Fruit fly (Drosophila melanogaster) whole organism, embryonic: ENCODE measurements around the gene CG43850.

Source experiments
- ATbp ChIP-seq: fragments of 200-800 bp; sonication (Bioruptor generic); optimal IDR thresholded peaks from 2 replicates; lab custom pipeline; 2017; ENCODE audit warnings: missing biosample characterization, mild to moderate bottlenecking, missing genetic modification characterization, missing genetic modification reagents
- Atf3 ChIP-seq: fragments of 200-800 bp; sonication (Bioruptor generic); optimal IDR thresholded peaks from 3 replicates; lab custom pipeline; 2016; ENCODE audit warnings: missing biosample characterization, missing genetic modification characterization
- CG10979 ChIP-seq: fragments of 200-800 bp; sonication (Bioruptor generic); optimal IDR thresholded peaks from 2 replicates; lab custom pipeline; 2018; ENCODE audit warnings: missing biosample characterization, mild to moderate bottlenecking, missing genetic modification characterization, moderate library complexity
- CG11456 ChIP-seq: fragments of 200-800 bp; sonication (Bioruptor generic); IDR thresholded peaks from 3 replicates; pipeline ENCODE4 v1.3.6; 2022; ENCODE audit warnings: missing biosample characterization, missing genetic modification characterization
- CG12744 ChIP-seq: fragments of 200-800 bp; sonication (Bioruptor generic); optimal IDR thresholded peaks from 2 replicates; lab custom pipeline; 2016; ENCODE audit warnings: missing biosample characterization, missing genetic modification characterization
- CG15073 ChIP-seq: fragments of 200-800 bp; sonication (Bioruptor generic); optimal IDR thresholded peaks from 2 replicates; lab custom pipeline; 2016; ENCODE audit warnings: missing biosample characterization, missing genetic modification characterization
- CG15479 ChIP-seq: fragments of 200-800 bp; sonication (Bioruptor generic); optimal IDR thresholded peaks from 3 replicates; lab custom pipeline; 2019; ENCODE audit warnings: missing biosample characterization, mild to moderate bottlenecking, missing genetic modification characterization, moderate library complexity
- CG15514 ChIP-seq: fragments of 200-800 bp; sonication (Bioruptor generic); optimal IDR thresholded peaks from 3 replicates; lab custom pipeline; 2017; ENCODE audit warnings: missing biosample characterization, missing genetic modification characterization, mild to moderate bottlenecking, moderate library complexity, missing genetic modification reagents
- CG16779 ChIP-seq: fragments of 200-800 bp; sonication (Bioruptor generic); IDR thresholded peaks from 2 replicates; pipeline ENCODE4 v1.3.6; 2022; ENCODE audit warnings: missing biosample characterization, missing genetic modification characterization
- CG16813 ChIP-seq: fragments of 200-800 bp; sonication (Bioruptor generic); IDR thresholded peaks from 3 replicates; pipeline ENCODE4 v1.3.6; 2022; ENCODE audit warnings: missing biosample characterization, missing genetic modification characterization; ENCODE audit not compliant: partially characterized antibody
- CG18764 ChIP-seq: fragments of 200-800 bp; sonication (Bioruptor generic); optimal IDR thresholded peaks from 3 replicates; lab custom pipeline; 2016; ENCODE audit warnings: missing biosample characterization, missing genetic modification characterization
- CG2202 ChIP-seq: fragments of 200-800 bp; sonication (Bioruptor generic); optimal IDR thresholded peaks from 2 replicates; lab custom pipeline; 2018; ENCODE audit warnings: missing biosample characterization, mild to moderate bottlenecking, missing genetic modification characterization
- CG2678 ChIP-seq: fragments of 200-800 bp; sonication (Bioruptor generic); optimal IDR thresholded peaks from 3 replicates; lab custom pipeline; 2019; ENCODE audit warnings: missing biosample characterization, mild to moderate bottlenecking, missing genetic modification characterization, moderate library complexity
- CG30020 ChIP-seq: fragments of 200-800 bp; optimal IDR thresholded peaks from 2 replicates; lab custom pipeline; 2019; ENCODE audit warnings: missing biosample characterization, mild to moderate bottlenecking, missing genetic modification characterization, moderate library complexity
- CG31365 ChIP-seq: fragments of 200-800 bp; sonication (Bioruptor generic); optimal IDR thresholded peaks from 2 replicates; lab custom pipeline; 2018; ENCODE audit warnings: missing biosample characterization, mild to moderate bottlenecking, missing genetic modification characterization
- CG33213 ChIP-seq: fragments of 200-800 bp; sonication (Bioruptor generic); optimal IDR thresholded peaks from 3 replicates; lab custom pipeline; 2016; ENCODE audit warnings: missing biosample characterization, missing genetic modification characterization
- CG4404 ChIP-seq: fragments of 200-800 bp; sonication (Bioruptor generic); IDR thresholded peaks from 2 replicates; pipeline ENCODE4 v1.3.6; 2022; ENCODE audit warnings: missing biosample characterization, missing genetic modification characterization
- CG4854 ChIP-seq: fragments of 200-800 bp; sonication (Bioruptor generic); optimal IDR thresholded peaks from 2 replicates; lab custom pipeline; 2016; ENCODE audit warnings: missing biosample characterization, missing genetic modification characterization, inconsistent platforms
- CG5180 ChIP-seq: fragments of 200-800 bp; sonication (Bioruptor generic); optimal IDR thresholded peaks from 3 replicates; lab custom pipeline; 2017; ENCODE audit warnings: missing biosample characterization, missing genetic modification characterization, mild to moderate bottlenecking, moderate library complexity, missing genetic modification reagents
- CG8765 ChIP-seq: fragments of 200-800 bp; sonication (Bioruptor generic); IDR thresholded peaks from 2 replicates; pipeline ENCODE4 v1.3.6; 2022; ENCODE audit warnings: missing biosample characterization, missing genetic modification characterization
- CrebB ChIP-seq: fragments of 200-800 bp; sonication (Bioruptor generic); optimal IDR thresholded peaks from 3 replicates; lab custom pipeline; 2018; ENCODE audit warnings: missing biosample characterization, mild to moderate bottlenecking, missing genetic modification characterization
- Dfd ChIP-seq, 2 experiments: fragments of >200 bp; optimal IDR thresholded peaks; 2 replicates each; lab custom pipeline; 2017; ENCODE audit warnings: missing biosample characterization in 2 of 2, missing genetic modification characterization in 2 of 2
- HLH54F ChIP-seq: fragments of 200-800 bp; sonication (Bioruptor generic); optimal IDR thresholded peaks from 3 replicates; lab custom pipeline; 2016; ENCODE audit warnings: missing biosample characterization, missing genetic modification characterization
- Hmx ChIP-seq: fragments of 200-800 bp; sonication (Bioruptor generic); optimal IDR thresholded peaks from 2 replicates; lab custom pipeline; 2016; ENCODE audit warnings: missing biosample characterization, missing genetic modification characterization
- Hr78 ChIP-seq, 2 experiments: fragments of 200-800 bp in 1 of 2; fragments of >200 bp in 1 of 2; sonication (Bioruptor generic) in 1 of 2; optimal IDR thresholded peaks; 2 replicates each; lab custom pipeline; 2017 to 2019; ENCODE audit warnings: missing biosample characterization in 2 of 2, missing genetic modification characterization in 2 of 2, mild to moderate bottlenecking in 1 of 2, moderate library complexity in 1 of 2
- Kr ChIP-seq: fragments of 200-800 bp; sonication (Bioruptor generic); optimal IDR thresholded peaks from 2 replicates; lab custom pipeline; 2017; ENCODE audit warnings: missing biosample characterization, mild to moderate bottlenecking, missing genetic modification characterization
- NC2α ChIP-seq: fragments of 200-800 bp; sonication (Bioruptor generic); optimal IDR thresholded peaks from 2 replicates; lab custom pipeline; 2016; ENCODE audit warnings: missing biosample characterization, missing genetic modification characterization
- NfI ChIP-seq: fragments of 200-800 bp; sonication (Bioruptor generic); optimal IDR thresholded peaks from 3 replicates; lab custom pipeline; 2018; ENCODE audit warnings: missing biosample characterization, mild to moderate bottlenecking, missing genetic modification characterization, moderate library complexity
- Opbp ChIP-seq: fragments of 200-800 bp; sonication (Bioruptor generic); IDR thresholded peaks from 3 replicates; pipeline ENCODE4 v1.3.6; 2022; ENCODE audit warnings: missing biosample characterization, missing genetic modification characterization; ENCODE audit not compliant: partially characterized antibody
- Pdp1 ChIP-seq, 2 experiments: fragments of 200-800 bp; sonication (Bioruptor generic); optimal IDR thresholded peaks; 3 replicates each; lab custom pipeline; 2016; ENCODE audit warnings: missing biosample characterization in 2 of 2, missing genetic modification characterization in 2 of 2, mild to moderate bottlenecking in 1 of 2, moderate library complexity in 1 of 2
- Poxn ChIP-seq: fragments of 200-800 bp; sonication (Bioruptor generic); IDR thresholded peaks from 2 replicates; pipeline ENCODE4 v1.3.6; 2022; ENCODE audit warnings: missing biosample characterization, missing genetic modification characterization
- Trl ChIP-seq, 3 experiments: fragments of >200 bp in 2 of 3; fragments of 200-800 bp in 1 of 3; sonication (Bioruptor generic) in 1 of 3; optimal IDR thresholded peaks; 2 replicates in 1 of 3; 3 replicates in 2 of 3; lab custom pipeline; 2016 to 2017; ENCODE audit warnings: missing biosample characterization in 1 of 3, missing genetic modification characterization in 1 of 3
- Xrp1 ChIP-seq: fragments of 200-800 bp; sonication (Bioruptor generic); IDR thresholded peaks from 2 replicates; pipeline ENCODE4 v1.3.6; 2022; ENCODE audit warnings: missing biosample characterization, missing genetic modification characterization
- YL-1 ChIP-seq: fragments of 200-800 bp; sonication (Bioruptor generic); optimal IDR thresholded peaks from 3 replicates; lab custom pipeline; 2017; ENCODE audit warnings: missing biosample characterization, mild to moderate bottlenecking, missing genetic modification characterization
- emc ChIP-seq: fragments of 200-800 bp; sonication (Bioruptor generic); optimal IDR thresholded peaks from 2 replicates; lab custom pipeline; 2016; ENCODE audit warnings: missing biosample characterization, missing genetic modification characterization
- fd96Cb ChIP-seq: fragments of 200-800 bp; sonication (Bioruptor generic); optimal IDR thresholded peaks from 2 replicates; lab custom pipeline; 2018; ENCODE audit warnings: missing biosample characterization, mild to moderate bottlenecking, missing genetic modification characterization, moderate library complexity
- fru ChIP-seq: fragments of >200 bp; optimal IDR thresholded peaks from 2 replicates; lab custom pipeline; 2017
- gsb-n ChIP-seq: fragments of 200-800 bp; sonication (Bioruptor generic); optimal IDR thresholded peaks from 3 replicates; lab custom pipeline; 2018; ENCODE audit warnings: missing biosample characterization, mild to moderate bottlenecking, missing genetic modification characterization
- lov ChIP-seq, 2 experiments: fragments of 200-800 bp in 1 of 2; fragments of >200 bp in 1 of 2; sonication (Bioruptor generic) in 1 of 2; IDR thresholded peaks in 1 of 2; optimal IDR thresholded peaks in 1 of 2; 2 replicates in 1 of 2; 3 replicates in 1 of 2; pipeline versions ENCODE4 v1.3.6 to Lab custom; 2017 to 2022; ENCODE audit warnings: missing biosample characterization in 1 of 2, missing genetic modification characterization in 1 of 2
- mirr ChIP-seq: fragments of 200-800 bp; sonication (Bioruptor generic); optimal IDR thresholded peaks from 3 replicates; lab custom pipeline; 2018; ENCODE audit warnings: missing biosample characterization, mild to moderate bottlenecking, missing genetic modification characterization
- p53 ChIP-seq: fragments of 200-800 bp; sonication (Bioruptor generic); optimal IDR thresholded peaks from 2 replicates; lab custom pipeline; 2016; ENCODE audit warnings: missing biosample characterization, missing genetic modification characterization
- ro ChIP-seq: fragments of 200-800 bp; sonication (Bioruptor generic); IDR thresholded peaks from 2 replicates; pipeline ENCODE4 v1.3.6; 2022; ENCODE audit warnings: missing biosample characterization, missing genetic modification characterization
- sob ChIP-seq: fragments of 200-800 bp; sonication (Bioruptor generic); IDR thresholded peaks from 2 replicates; pipeline ENCODE4 v1.3.6; 2022; ENCODE audit warnings: missing biosample characterization, missing genetic modification characterization
- sug ChIP-seq: fragments of 200-800 bp; optimal IDR thresholded peaks from 2 replicates; lab custom pipeline; 2019; ENCODE audit warnings: missing biosample characterization, mild to moderate bottlenecking, missing genetic modification characterization, moderate library complexity
- tgo ChIP-seq: fragments of 200-800 bp; sonication (Bioruptor generic); IDR thresholded peaks from 3 replicates; pipeline ENCODE4 v1.3.6; 2022; ENCODE audit warnings: missing biosample characterization, missing genetic modification characterization
- vvl ChIP-seq: fragments of 200-800 bp; sonication (Bioruptor generic); IDR thresholded peaks from 2 replicates; pipeline ENCODE4 v1.3.6; 2022; ENCODE audit warnings: missing biosample characterization, missing genetic modification characterization
- zf30C ChIP-seq: fragments of 200-800 bp; sonication (Bioruptor generic); optimal IDR thresholded peaks from 3 replicates; lab custom pipeline; 2018; ENCODE audit warnings: missing biosample characterization, mild to moderate bottlenecking, missing genetic modification characterization

Gene CG43850

DNA sequence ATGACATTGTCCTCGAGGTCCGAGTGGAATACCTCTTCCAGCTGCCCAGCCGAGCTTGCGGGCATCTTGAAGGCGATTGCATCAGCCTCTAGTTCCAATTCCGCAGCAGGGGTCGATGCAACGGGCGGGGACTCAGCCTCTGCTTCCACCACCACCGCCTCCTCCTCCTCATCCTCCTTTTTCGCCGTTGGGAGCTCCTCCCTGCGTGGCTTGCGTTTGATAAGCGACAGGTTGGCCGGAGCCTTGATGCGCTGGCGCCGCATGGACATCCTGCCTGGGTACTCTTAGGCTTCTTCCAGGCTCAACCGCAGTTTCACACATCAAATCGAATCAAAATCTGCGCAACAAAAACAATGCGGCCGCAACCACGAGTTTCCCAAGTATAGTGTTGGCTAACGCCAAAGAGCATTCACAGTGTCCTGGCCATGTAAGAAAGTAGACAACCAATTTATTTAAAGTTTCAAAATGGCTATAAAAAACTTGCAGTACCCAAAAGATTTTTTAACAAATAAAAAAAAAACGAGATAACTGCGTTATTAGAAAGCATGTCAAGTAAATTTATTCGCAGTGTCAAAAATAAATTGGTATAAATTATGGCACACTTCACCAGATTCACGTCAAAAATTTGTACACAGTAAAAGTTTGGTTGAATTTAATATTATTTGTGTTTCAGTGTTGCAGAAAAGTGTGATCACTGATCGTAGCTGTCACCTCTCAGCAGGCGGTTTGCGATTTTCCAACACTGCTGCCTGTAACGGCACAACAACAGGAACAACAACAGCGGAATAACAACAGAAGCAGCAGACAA, 41.6 kb upstream of the CG43850 start, which contains the start of the genes Bdp1 and CG6565 (continued):
- TF ChIP-seq Xrp1 (GFP tag; lab: Robert Waterston, UW), result peak; percentile 96
- TF ChIP-seq CG2678, result peak; percentile 97
- no peak for TF ChIP-seq Trl (optimal IDR thresholded peaks at IDR 0.05; lab: Kevin White, UChicago)
- TF ChIP-seq Trl (GFP tag; optimal IDR thresholded peaks at IDR 0.05; lab: Kevin White, UChicago), result peak; percentile 98
- TF ChIP-seq CG12744 (GFP tag; lab: Kevin White, UChicago), result peak; percentile 98
- peak; percentile 95; the same call in 1 of the 2 replicates for TF ChIP-seq CG8765 (GFP tag; lab: Robert Waterston, UW)
- TF ChIP-seq Opbp (GFP tag; lab: Robert Waterston, UW), result no peak
- peak; percentile 85 for TF ChIP-seq CG5180 (GFP tag; lab: Kevin White, UChicago)
- no peak for TF ChIP-seq Kr (GFP tag; lab: Kevin White, UChicago)
- no peak for TF ChIP-seq Hr78 (GFP tag; optimal IDR thresholded peaks at IDR 0.05; lab: Kevin White, UChicago)
- peak; percentile 97 for TF ChIP-seq sob (GFP tag; lab: Robert Waterston, UW)
- TF ChIP-seq CG15514 (GFP tag; lab: Kevin White, UChicago), result peak; percentile 89
- peak; percentile 94 for TF ChIP-seq YL-1 (GFP tag; lab: Kevin White, UChicago)
- peak; percentile 93 for TF ChIP-seq CG11456 (GFP tag; lab: Robert Waterston, UW)
- TF ChIP-seq Dfd (GFP tag; optimal IDR thresholded peaks at IDR 0.05; lab: Kevin White, UChicago), result no peak
- TF ChIP-seq CG30020 (tag; lab: Kevin White, UChicago), result peak; percentile 84
- peak; percentile 91 for TF ChIP-seq ATbp (GFP tag; lab: Kevin White, UChicago)
- peak; percentile 94 for TF ChIP-seq CG10979 (tag; lab: Kevin White, UChicago)
- peak; percentile 97 for TF ChIP-seq tgo (GFP tag; lab: Robert Waterston, UW)
- TF ChIP-seq CG2202 (tag; lab: Kevin White, UChicago), result peak; percentile 90
- TF ChIP-seq CG15073 (GFP tag; lab: Kevin White, UChicago), result peak; percentile 85
- TF ChIP-seq HLH54F (GFP tag; lab: Kevin White, UChicago), result peak; percentile 99
- TF ChIP-seq sug (tag; lab: Kevin White, UChicago), result peak; percentile 95
- peak; percentile 98 for TF ChIP-seq CG33213
- TF ChIP-seq CG16779 (GFP tag; lab: Robert Waterston, UW), result peak; percentile 65; the same call in 1 of the 2 replicates
- TF ChIP-seq p53, result peak; percentile 93
- TF ChIP-seq Poxn, result peak; percentile 94
- 0 out of 3 replicates have a peak, but pooled peaks have one; percentile 35 for TF ChIP-seq CG16813 (GFP tag; lab: Robert Waterston, UW)
- peak; percentile 96 for TF ChIP-seq gsb-n
- TF ChIP-seq vvl (GFP tag; lab: Robert Waterston, UW), result peak; percentile 91
- peak; percentile 97 for TF ChIP-seq fd96Cb
- no peak for TF ChIP-seq lov (optimal IDR thresholded peaks at IDR 0.05; lab: Kevin White, UChicago)
- TF ChIP-seq lov (GFP tag; IDR thresholded peaks at IDR 0.05; lab: Robert Waterston, UW), result peak; percentile 85; the same call in 2 of the 3 replicates
- peak; percentile 93 for TF ChIP-seq Hmx (GFP tag; lab: Kevin White, UChicago)
- peak; percentile 96 for TF ChIP-seq CG18764 (GFP tag; lab: Kevin White, UChicago)
- TF ChIP-seq Atf3 (GFP tag; lab: Kevin White, UChicago), result peak; percentile 98
- no peak for TF ChIP-seq fru
- peak; percentile 31 for TF ChIP-seq CG31365 (tag; lab: Kevin White, UChicago)
- TF ChIP-seq CG4854 (GFP tag; lab: Kevin White, UChicago), result peak; percentile 97
- TF ChIP-seq CrebB (tag; lab: Kevin White, UChicago), result peak; percentile 88
- TF ChIP-seq NfI (GFP tag; lab: Kevin White, UChicago), result peak; percentile 97
- peak; percentile 92 to 99 for TF ChIP-seq Pdp1 (GFP tag; optimal IDR thresholded peaks at IDR 0.05; lab: Kevin White, UChicago)
- TF ChIP-seq ro (GFP tag; lab: Robert Waterston, UW), result peak; percentile 90
- peak; percentile 95 for TF ChIP-seq NC2α (GFP tag; lab: Kevin White, UChicago)
- peak; percentile 93 for TF ChIP-seq zf30C (GFP tag; lab: Kevin White, UChicago)
- peak; percentile 93 for TF ChIP-seq emc (GFP tag; lab: Kevin White, UChicago)
- peak; percentile 70 for TF ChIP-seq mirr (GFP tag; lab: Kevin White, UChicago)
- peak; percentile 77 for TF ChIP-seq CG15479 (GFP tag; lab: Kevin White, UChicago)
- TF ChIP-seq CG4404 (GFP tag; lab: Robert Waterston, UW), result peak; percentile 98
